Worm (Caenorhabditis elegans) whole organism, L4/young adult: ENCODE measurements around the gene gpa-12.

Source experiments
- W03F9.2 ChIP-seq: fragments of 150-350 bp; optimal IDR thresholded peaks from 2 replicates; lab custom pipeline; 2014; ENCODE audit warnings: missing biosample characterization, missing genetic modification characterization
- dao-5 ChIP-seq: sonication (generic microtip); optimal IDR thresholded peaks from 2 replicates; lab custom pipeline; 2016; ENCODE audit warnings: missing genotype, missing genetic modification characterization, moderate library complexity, missing compliant biosample characterization
- him-1 ChIP-seq: sonication (generic microtip); optimal IDR thresholded peaks from 2 replicates; lab custom pipeline; 2016; ENCODE audit warnings: missing genotype, missing genetic modification reagents, missing genetic modification characterization, missing compliant biosample characterization

DNA sequence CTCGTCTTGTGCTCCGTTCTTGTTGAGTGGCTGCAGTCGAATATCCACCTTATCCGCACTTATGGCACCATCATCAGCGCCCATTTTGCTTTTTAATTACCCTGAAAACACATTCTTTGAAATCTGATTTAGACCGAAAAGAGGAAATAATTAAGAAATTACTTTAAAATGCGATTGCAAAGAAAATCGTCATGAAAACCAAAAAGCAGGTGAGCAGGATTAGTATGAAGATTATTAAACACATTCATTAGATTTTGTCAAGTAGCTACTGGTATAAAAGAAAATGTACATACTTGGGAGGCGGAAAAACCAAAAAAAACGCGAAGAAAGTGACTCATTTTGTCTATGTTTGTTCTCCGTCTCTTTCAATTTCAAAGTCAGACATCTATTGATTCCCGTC, 27.4 kb downstream of the gpa-12 start, which contains the start of gene B0416.5:
- TF ChIP-seq him-1 (tag; lab: Kevin White, UChicago) (no peak), W03F9.2 (tag; lab: Kevin White, UChicago) (no peak), dao-5 (no peak)
